In genomic region chrX:11680851-11681250, ce11 we compare ENCODE assay signal across 1 worm cellular context.
TF ChIP-seq lines count a peak whose summit lies in the region.

TSS of gene T04F8.7 (minus strand) at chrX:11680980.

TF ChIP-seq in whole organism, L4 larva, 104 proteins besides CTCF, POLR2A, EP300 and RAD21 (continued from another document):
- TF ChIP-seq fos-1 (tag; optimal IDR thresholded peaks at IDR 0.05; lab: Kevin White, UChicago): no peak
- TF ChIP-seq lin-13 (GFP tag; optimal IDR thresholded peaks at IDR 0.05; lab: Kevin White, UChicago): no peak
- no peak for TF ChIP-seq arid-1 (GFP tag; conservative IDR thresholded peaks at IDR 0.05; lab: Robert Waterston, UW)
- TF ChIP-seq unc-130 (GFP tag; optimal IDR thresholded peaks at IDR 0.05; lab: Kevin White, UChicago): no peak
- TF ChIP-seq ceh-82 (tag; optimal IDR thresholded peaks at IDR 0.05; lab: Kevin White, UChicago): no peak
- TF ChIP-seq egl-43 (GFP tag; IDR thresholded peaks at IDR 0.05; lab: Robert Waterston, UW): no peak
- TF ChIP-seq nhr-111 (GFP tag; optimal IDR thresholded peaks at IDR 0.05; lab: Kevin White, UChicago): no peak
- no peak for TF ChIP-seq ama-1 (optimal IDR thresholded peaks at IDR 0.05; lab: Kevin White, UChicago)
- no peak for TF ChIP-seq lim-7 (GFP tag; IDR thresholded peaks at IDR 0.05; lab: Robert Waterston, UW)
- no peak for TF ChIP-seq ceh-32 (tag; optimal IDR thresholded peaks at IDR 0.05; lab: Kevin White, UChicago; ENCODE audit: poor library complexity)
- no peak for TF ChIP-seq zag-1 (tag; optimal IDR thresholded peaks at IDR 0.05; lab: Kevin White, UChicago)
- TF ChIP-seq F49E8.2 (tag; optimal IDR thresholded peaks at IDR 0.05; lab: Kevin White, UChicago; ENCODE audit: borderline replicate concordance): no peak
- TF ChIP-seq zip-11 (GFP tag; IDR thresholded peaks at IDR 0.05; lab: Robert Waterston, UW): no peak
- TF ChIP-seq lsy-2 (tag; optimal IDR thresholded peaks at IDR 0.05; lab: Kevin White, UChicago): no peak
- TF ChIP-seq aha-1 (tag; lab: Kevin White, UChicago): peak; percentile 95
- TF ChIP-seq lin-1 (GFP tag; IDR thresholded peaks at IDR 0.05; lab: Robert Waterston, UW): no peak
- TF ChIP-seq nhr-76 (tag; optimal IDR thresholded peaks at IDR 0.05; lab: Kevin White, UChicago): no peak
- no peak for TF ChIP-seq lin-29 (GFP tag; IDR thresholded peaks at IDR 0.05; lab: Robert Waterston, UW)
- no peak for TF ChIP-seq hmg-1.1 (GFP tag; IDR thresholded peaks at IDR 0.05; lab: Robert Waterston, UW)
- TF ChIP-seq aly-2 (tag; optimal IDR thresholded peaks at IDR 0.05; lab: Kevin White, UChicago): no peak
- TF ChIP-seq daf-8 (GFP tag; IDR thresholded peaks at IDR 0.05; lab: Robert Waterston, UW): no peak
- no peak for TF ChIP-seq lin-38 (GFP tag; IDR thresholded peaks at IDR 0.05; lab: Robert Waterston, UW)
- TF ChIP-seq nhr-10 (tag; optimal IDR thresholded peaks at IDR 0.05; lab: Kevin White, UChicago): no peak
- no peak for TF ChIP-seq Y75B8A.6 (GFP tag; IDR thresholded peaks at IDR 0.05; lab: Robert Waterston, UW)
- TF ChIP-seq gei-8 (GFP tag; optimal IDR thresholded peaks at IDR 0.05; lab: Kevin White, UChicago): no peak
- no peak for TF ChIP-seq T20F7.1 (GFP tag; optimal IDR thresholded peaks at IDR 0.05; lab: Kevin White, UChicago)
- TF ChIP-seq ZK337.2 (GFP tag; IDR thresholded peaks at IDR 0.05; lab: Robert Waterston, UW): no peak
- TF ChIP-seq dmd-6 (GFP tag; IDR thresholded peaks at IDR 0.05; lab: Robert Waterston, UW): peak; percentile 88
- TF ChIP-seq php-3 (GFP tag; IDR thresholded peaks at IDR 0.05; lab: Robert Waterston, UW): no peak
- TF ChIP-seq D1046.2 (GFP tag; IDR thresholded peaks at IDR 0.05; lab: Robert Waterston, UW): no peak
- TF ChIP-seq zfp-2 (tag; optimal IDR thresholded peaks at IDR 0.05; lab: Kevin White, UChicago): no peak
- TF ChIP-seq nhr-102 (tag; optimal IDR thresholded peaks at IDR 0.05; lab: Kevin White, UChicago): no peak
- TF ChIP-seq mes-2 (tag; optimal IDR thresholded peaks at IDR 0.05; lab: Kevin White, UChicago; ENCODE audit: poor library complexity, severe bottlenecking): no peak
- TF ChIP-seq mxl-2 (GFP tag; conservative IDR thresholded peaks at IDR 0.05; lab: Robert Waterston, UW): no peak
- TF ChIP-seq rbr-2 (tag; optimal IDR thresholded peaks at IDR 0.05; lab: Kevin White, UChicago): no peak
- TF ChIP-seq daf-19 (GFP tag; conservative IDR thresholded peaks at IDR 0.05; lab: Robert Waterston, UW): no peak
- no peak for TF ChIP-seq ctbp-1 (GFP tag; IDR thresholded peaks at IDR 0.05; lab: Robert Waterston, UW)
- TF ChIP-seq F37D6.2 (tag; optimal IDR thresholded peaks at IDR 0.05; lab: Kevin White, UChicago): no peak
- no peak for TF ChIP-seq daf-12 (tag; optimal IDR thresholded peaks at IDR 0.05; lab: Kevin White, UChicago)
- no peak for TF ChIP-seq nhr-237 (tag; optimal IDR thresholded peaks at IDR 0.05; lab: Kevin White, UChicago)
- TF ChIP-seq hif-1 (tag; optimal IDR thresholded peaks at IDR 0.05; lab: Kevin White, UChicago): peak in 1 of 2 experiments; percentile 32
- TF ChIP-seq madf-9 (GFP tag; conservative IDR thresholded peaks at IDR 0.05; lab: Robert Waterston, UW): no peak
- no peak for TF ChIP-seq unc-62 (GFP tag; optimal IDR thresholded peaks at IDR 0.05 in 1 of 2; lab: Kevin White, UChicago)
- no peak for TF ChIP-seq unc-62 (tag; optimal IDR thresholded peaks at IDR 0.05; lab: Kevin White, UChicago)
- no peak for TF ChIP-seq egl-27 (tag; optimal IDR thresholded peaks at IDR 0.05; lab: Kevin White, UChicago)
- TF ChIP-seq F26F4.8 (GFP tag; conservative IDR thresholded peaks at IDR 0.05; lab: Robert Waterston, UW): no peak
- TF ChIP-seq duxl-1 (tag; optimal IDR thresholded peaks at IDR 0.05; lab: Kevin White, UChicago; ENCODE audit: poor library complexity): no peak
- TF ChIP-seq lin-39 (tag; optimal IDR thresholded peaks at IDR 0.05; lab: Kevin White, UChicago): no peak
- no peak for TF ChIP-seq madf-5 (GFP tag; IDR thresholded peaks at IDR 0.05; lab: Robert Waterston, UW)
- TF ChIP-seq lir-3 (tag; optimal IDR thresholded peaks at IDR 0.05; lab: Kevin White, UChicago): no peak
- TF ChIP-seq zfp-3 (GFP tag; conservative IDR thresholded peaks at IDR 0.05; lab: Robert Waterston, UW): no peak
- no peak for TF ChIP-seq R02D3.7 (tag; optimal IDR thresholded peaks at IDR 0.05; lab: Kevin White, UChicago)
- no peak for TF ChIP-seq mdl-1 (tag; optimal IDR thresholded peaks at IDR 0.05; lab: Kevin White, UChicago)
- TF ChIP-seq tag-97 (GFP tag; IDR thresholded peaks at IDR 0.05; lab: Robert Waterston, UW): no peak
- TF ChIP-seq mxl-3 (GFP tag; optimal IDR thresholded peaks at IDR 0.05; lab: Kevin White, UChicago): peak; percentile 39
- peak; percentile 50 for TF ChIP-seq pqm-1 (tag; optimal IDR thresholded peaks at IDR 0.05; lab: Kevin White, UChicago)
- TF ChIP-seq nhr-48 (tag; optimal IDR thresholded peaks at IDR 0.05; lab: Kevin White, UChicago): peak; percentile 38
- TF ChIP-seq set-16 (GFP tag; IDR thresholded peaks at IDR 0.05; lab: Robert Waterston, UW): no peak
- TF ChIP-seq unc-39 (tag; optimal IDR thresholded peaks at IDR 0.05; lab: Kevin White, UChicago): no peak
- TF ChIP-seq spr-3 (GFP tag; optimal IDR thresholded peaks at IDR 0.05; lab: Kevin White, UChicago): no peak
- no peak for TF ChIP-seq nhr-11 (tag; optimal IDR thresholded peaks at IDR 0.05; lab: Kevin White, UChicago)
- TF ChIP-seq Y105C5A.15 (GFP tag; IDR thresholded peaks at IDR 0.05; lab: Robert Waterston, UW): no peak
- no peak for TF ChIP-seq dpl-1 (GFP tag; optimal IDR thresholded peaks at IDR 0.05; lab: Kevin White, UChicago)
- TF ChIP-seq fkh-10 (GFP tag; optimal IDR thresholded peaks at IDR 0.05; lab: Kevin White, UChicago): no peak
- TF ChIP-seq hlh-30 (tag; optimal IDR thresholded peaks at IDR 0.05; lab: Kevin White, UChicago; ENCODE audit: insufficient read depth): peak; percentile 65
- TF ChIP-seq Y48G9A.11 (GFP tag; IDR thresholded peaks at IDR 0.05; lab: Robert Waterston, UW): no peak
- TF ChIP-seq daf-16 (GFP tag; optimal IDR thresholded peaks at IDR 0.05; lab: Kevin White, UChicago): no peak
- TF ChIP-seq daf-16 (tag; optimal IDR thresholded peaks at IDR 0.05; lab: Kevin White, UChicago): peak; percentile 87
- no peak for TF ChIP-seq Y5F2A.4 (GFP tag; optimal IDR thresholded peaks at IDR 0.05; lab: Kevin White, UChicago)
- no peak for TF ChIP-seq mdt-29 (GFP tag; IDR thresholded peaks at IDR 0.05; lab: Robert Waterston, UW)
- no peak for TF ChIP-seq F44E2.7 (GFP tag; IDR thresholded peaks at IDR 0.05; lab: Robert Waterston, UW)
- TF ChIP-seq ztf-7 (tag; optimal IDR thresholded peaks at IDR 0.05; lab: Kevin White, UChicago): no peak
